Worm (Caenorhabditis elegans): Measurements from ENCODE around the gene ife-4.

- no peak for TF ChIP-seq nfya-1 (tag; optimal IDR thresholded peaks at IDR 0.05; ENCODE audit: borderline replicate concordance, insufficient read depth)
- TF ChIP-seq ceh-58 (GFP tag; IDR thresholded peaks at IDR 0.05) = no peak
- no peak for TF ChIP-seq snpc-4 (GFP tag; optimal IDR thresholded peaks at IDR 0.05)
- TF ChIP-seq snpc-4 (tag; optimal IDR thresholded peaks at IDR 0.05) = no peak
- no peak for TF ChIP-seq lin-26 (GFP tag; IDR thresholded peaks at IDR 0.05)
- no peak for TF ChIP-seq hlh-12 (tag; optimal IDR thresholded peaks at IDR 0.05)
- no peak for TF ChIP-seq die-1 (tag; optimal IDR thresholded peaks at IDR 0.05)
- no peak for TF ChIP-seq B0261.1 (tag; optimal IDR thresholded peaks at IDR 0.05)
- no peak for TF ChIP-seq F33H1.4 (GFP tag; IDR thresholded peaks at IDR 0.05)
Observed at ce11 chrX:1121575-1121974, 17.6 kb downstream of the ife-4 start.
